Worm (Caenorhabditis elegans) whole organism, L2 larva: ENCODE measurements around the gene srw-117.
"Not testable (repeated sequence)": the region's sequence is repeated elsewhere in the genome, so short reads cannot be mapped to it uniquely, and the experiment has no call there.

ENCODE experiments used
- C34F6.9 ChIP-seq: fragments of 150-350 bp; optimal IDR thresholded peaks from 2 replicates; lab custom pipeline; 2014; ENCODE audit warnings: missing biosample characterization, missing genetic modification characterization
- F13H6.1 ChIP-seq: sonication (generic microtip); optimal IDR thresholded peaks from 2 replicates; lab custom pipeline; 2016; ENCODE audit warnings: missing genetic modification characterization, missing compliant biosample characterization
- R02D3.7 ChIP-seq: fragments of 150-350 bp; optimal IDR thresholded peaks from 2 replicates; lab custom pipeline; 2014; ENCODE audit warnings: missing biosample characterization, missing genetic modification characterization
- Y55F3AM.14 ChIP-seq: fragments of 200-800 bp; sonication (Bioruptor generic); optimal IDR thresholded peaks from 2 replicates; lab custom pipeline; 2018; ENCODE audit warnings: mild to moderate bottlenecking, missing genetic modification characterization, missing compliant biosample characterization
- ZK546.5 ChIP-seq: sonication (generic microtip); optimal IDR thresholded peaks from 2 replicates; lab custom pipeline; 2017; ENCODE audit warnings: missing biosample characterization, missing genetic modification characterization
- alr-1 ChIP-seq: fragments of 150-350 bp; optimal IDR thresholded peaks from 2 replicates; lab custom pipeline; 2014; ENCODE audit warnings: missing biosample characterization, missing genetic modification characterization
- aly-2 ChIP-seq: fragments of 150-350 bp; optimal IDR thresholded peaks from 2 replicates; lab custom pipeline; 2014; ENCODE audit warnings: missing biosample characterization, missing genetic modification characterization
- ama-1 ChIP-seq: fragments of 150-350 bp; optimal IDR thresholded peaks from 2 replicates; lab custom pipeline; 2018; ENCODE audit warnings: inconsistent platforms
- blmp-1 ChIP-seq: sonication (generic microtip); optimal IDR thresholded peaks from 2 replicates; lab custom pipeline; 2017; ENCODE audit warnings: missing genetic modification characterization, mild to moderate bottlenecking, missing compliant biosample characterization, antibody characterized with exemption, moderate library complexity; ENCODE audit not compliant: insufficient read depth
- ceh-82 ChIP-seq: fragments of 150-350 bp; optimal IDR thresholded peaks from 2 replicates; lab custom pipeline; 2014; ENCODE audit warnings: missing biosample characterization, missing genetic modification characterization
- crh-2 ChIP-seq: sonication (generic microtip); optimal IDR thresholded peaks from 2 replicates; lab custom pipeline; 2017; ENCODE audit warnings: missing biosample characterization, missing genetic modification characterization
- elt-1 ChIP-seq: fragments of 150-350 bp; optimal IDR thresholded peaks from 2 replicates; lab custom pipeline; 2014; ENCODE audit warnings: missing biosample characterization, missing genetic modification characterization
- elt-3 ChIP-seq: sonication (generic microtip); optimal IDR thresholded peaks from 2 replicates; lab custom pipeline; 2017; ENCODE audit warnings: missing biosample characterization, missing genetic modification characterization
- fos-1 ChIP-seq: fragments of 150-350 bp; optimal IDR thresholded peaks from 2 replicates; lab custom pipeline; 2014; ENCODE audit warnings: missing biosample characterization, missing genetic modification characterization
- gmeb-1 ChIP-seq: fragments of 150-350 bp; optimal IDR thresholded peaks from 2 replicates; lab custom pipeline; 2014; ENCODE audit warnings: missing biosample characterization, missing genetic modification characterization
- lin-11 ChIP-seq: fragments of 150-350 bp; sonication (generic microtip); optimal IDR thresholded peaks from 2 replicates; lab custom pipeline; 2014; ENCODE audit warnings: missing biosample characterization, missing genetic modification characterization, inconsistent platforms, mixed read lengths
- lin-13 ChIP-seq: fragments of 150-350 bp; optimal IDR thresholded peaks from 2 replicates; lab custom pipeline; 2014; ENCODE audit warnings: missing biosample characterization, missing genetic modification reagents, missing genetic modification characterization
- lin-39 ChIP-seq: fragments of 150-350 bp; optimal IDR thresholded peaks from 2 replicates; lab custom pipeline; 2014; ENCODE audit warnings: missing biosample characterization, missing genetic modification reagents, missing genetic modification characterization
- mab-5 ChIP-seq: fragments of 150-350 bp; optimal IDR thresholded peaks from 2 replicates; lab custom pipeline; 2014; ENCODE audit warnings: missing biosample characterization, missing genetic modification characterization
- mbf-1 ChIP-seq: sonication (generic microtip); optimal IDR thresholded peaks from 2 replicates; lab custom pipeline; 2017; ENCODE audit warnings: missing biosample characterization, missing genetic modification characterization
- mdl-1 ChIP-seq, 2 experiments: fragments of 150-350 bp in 1 of 2; sonication (generic microtip) in 1 of 2; optimal IDR thresholded peaks; 2 replicates each; lab custom pipeline; 2017; ENCODE audit warnings: missing biosample characterization in 2 of 2, missing genetic modification characterization in 2 of 2
- nhr-11 ChIP-seq: fragments of 150-350 bp; optimal IDR thresholded peaks from 2 replicates; lab custom pipeline; 2014; ENCODE audit warnings: missing biosample characterization, missing genetic modification characterization
- nhr-12 ChIP-seq: fragments of 150-350 bp; optimal IDR thresholded peaks from 2 replicates; lab custom pipeline; 2014; ENCODE audit warnings: missing biosample characterization, missing genetic modification characterization
- nhr-129 ChIP-seq: fragments of 150-350 bp; optimal IDR thresholded peaks from 2 replicates; lab custom pipeline; 2014; ENCODE audit warnings: missing biosample characterization, missing genetic modification characterization
- nhr-21 ChIP-seq: fragments of 150-350 bp; optimal IDR thresholded peaks from 2 replicates; lab custom pipeline; 2014; ENCODE audit warnings: missing biosample characterization, missing genetic modification characterization
- nhr-23 ChIP-seq: fragments of 150-350 bp; optimal IDR thresholded peaks from 2 replicates; lab custom pipeline; 2014; ENCODE audit warnings: missing biosample characterization, missing genetic modification reagents, missing genetic modification characterization
- nhr-237 ChIP-seq: fragments of 150-350 bp; optimal IDR thresholded peaks from 2 replicates; lab custom pipeline; 2014; ENCODE audit warnings: missing biosample characterization, missing genetic modification characterization
- nhr-25 ChIP-seq: fragments of 150-350 bp; sonication (generic microtip); optimal IDR thresholded peaks from 3 replicates; lab custom pipeline; 2014; ENCODE audit warnings: missing biosample characterization, missing genetic modification characterization
- nhr-6 ChIP-seq: fragments of 150-350 bp; optimal IDR thresholded peaks from 2 replicates; lab custom pipeline; 2014; ENCODE audit warnings: missing biosample characterization, missing genetic modification characterization
- nhr-77 ChIP-seq: fragments of 150-350 bp; optimal IDR thresholded peaks from 2 replicates; lab custom pipeline; 2014; ENCODE audit warnings: missing biosample characterization, missing genetic modification characterization
- sem-4 ChIP-seq: fragments of 150-350 bp; optimal IDR thresholded peaks from 2 replicates; lab custom pipeline; 2014; ENCODE audit warnings: missing biosample characterization, missing genetic modification reagents, missing genetic modification characterization
- skn-1 ChIP-seq: sonication (generic microtip); optimal IDR thresholded peaks from 2 replicates; lab custom pipeline; 2017; ENCODE audit warnings: missing biosample characterization, missing genetic modification characterization
- sma-9 ChIP-seq, 2 experiments: fragments of 150-350 bp in 1 of 2; sonication (generic microtip) in 1 of 2; optimal IDR thresholded peaks; 2 replicates each; lab custom pipeline; 2014 to 2016; ENCODE audit warnings: missing genetic modification characterization in 2 of 2, mild to moderate bottlenecking in 1 of 2, missing biosample characterization in 1 of 2, missing compliant biosample characterization in 1 of 2, missing genetic modification reagents in 1 of 2, moderate library complexity in 1 of 2
- snpc-4 ChIP-seq: fragments of 150-350 bp; optimal IDR thresholded peaks from 2 replicates; lab custom pipeline; 2014; ENCODE audit warnings: missing biosample characterization, missing genetic modification characterization
- unc-39 ChIP-seq: fragments of 150-350 bp; optimal IDR thresholded peaks from 2 replicates; lab custom pipeline; 2014; ENCODE audit warnings: missing biosample characterization, missing genetic modification characterization
- unc-55 ChIP-seq: fragments of 150-350 bp; sonication (generic microtip); optimal IDR thresholded peaks from 3 replicates; lab custom pipeline; 2014; ENCODE audit warnings: missing biosample characterization, missing genetic modification reagents, missing genetic modification characterization
- unc-62 ChIP-seq: fragments of 150-350 bp; optimal IDR thresholded peaks from 2 replicates; lab custom pipeline; 2014; ENCODE audit warnings: missing biosample characterization, missing genetic modification reagents, missing genetic modification characterization
- ztf-1 ChIP-seq: fragments of 200-800 bp; sonication (Bioruptor generic); conservative IDR thresholded peaks from 2 replicates; pipeline ENCODE4 v1.3.6; 2022; ENCODE audit warnings: missing genetic modification characterization, missing compliant biosample characterization
- ztf-11 ChIP-seq: sonication (generic microtip); optimal IDR thresholded peaks from 2 replicates; lab custom pipeline; 2017; ENCODE audit warnings: missing biosample characterization, missing genetic modification characterization
- ztf-4 ChIP-seq: fragments of 150-350 bp; optimal IDR thresholded peaks from 2 replicates; lab custom pipeline; 2014; ENCODE audit warnings: missing biosample characterization, missing genetic modification characterization

Gene srw-117

DNA sequence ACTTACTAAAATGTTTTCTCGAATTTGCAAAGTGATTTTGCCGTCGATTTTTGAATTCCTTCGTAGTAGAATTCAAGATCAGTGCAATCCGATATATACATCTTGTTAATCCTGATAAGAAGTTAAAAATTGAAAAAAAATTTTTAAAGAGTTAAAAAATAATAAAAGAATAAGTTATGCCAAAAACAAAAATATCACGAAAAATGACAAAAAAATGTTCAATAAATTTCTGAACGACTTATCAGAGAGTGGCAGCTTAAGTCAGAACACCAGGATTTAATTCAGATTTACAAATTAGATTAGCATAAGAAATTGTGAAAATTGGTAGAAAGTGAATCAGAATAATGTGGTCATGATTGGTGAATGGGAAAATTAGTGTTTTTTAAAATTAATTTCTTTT, 31.1 kb downstream of the srw-117 start, which contains the start of gene srw-122:
TSS of gene srw-122 (minus strand) at position 101 of the 400 bp plus-strand sequence.
- TF ChIP-seq nhr-12 (tag; lab: Kevin White, UChicago); fos-1 (tag; lab: Kevin White, UChicago); mdl-1 (tag; optimal IDR thresholded peaks at IDR 0.05; lab: Kevin White, UChicago): not testable (repeated sequence)

DNA sequence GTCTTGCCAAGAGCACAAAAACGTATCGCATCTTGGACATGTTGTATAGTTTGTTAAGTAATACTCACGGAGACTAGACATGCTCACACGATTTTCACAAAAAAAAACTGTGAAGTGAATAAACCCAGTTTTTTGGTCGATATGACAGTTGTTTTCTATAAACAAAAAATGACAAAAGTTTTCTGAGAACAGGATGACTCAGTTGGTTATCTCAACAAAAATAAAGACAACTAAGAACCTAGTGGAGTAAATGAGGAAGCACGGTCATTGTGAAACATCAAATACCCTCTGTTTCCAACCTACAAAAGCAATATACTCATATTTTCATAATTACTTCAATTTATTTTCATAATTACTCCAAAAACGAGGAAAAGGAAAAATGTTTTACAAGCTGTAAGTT, 37.6 kb downstream of the srw-117 start, which contains the start of gene srh-87:
TSS of gene srh-87 (minus strand) at position 101 of the 400 bp plus-strand sequence.
- TF ChIP-seq elt-1 (tag; lab: Kevin White, UChicago) (no peak), ztf-4 (tag; lab: Kevin White, UChicago) (no peak), ZK546.5 (tag; lab: Kevin White, UChicago) (no peak), snpc-4 (tag; lab: Kevin White, UChicago) (no peak)

DNA sequence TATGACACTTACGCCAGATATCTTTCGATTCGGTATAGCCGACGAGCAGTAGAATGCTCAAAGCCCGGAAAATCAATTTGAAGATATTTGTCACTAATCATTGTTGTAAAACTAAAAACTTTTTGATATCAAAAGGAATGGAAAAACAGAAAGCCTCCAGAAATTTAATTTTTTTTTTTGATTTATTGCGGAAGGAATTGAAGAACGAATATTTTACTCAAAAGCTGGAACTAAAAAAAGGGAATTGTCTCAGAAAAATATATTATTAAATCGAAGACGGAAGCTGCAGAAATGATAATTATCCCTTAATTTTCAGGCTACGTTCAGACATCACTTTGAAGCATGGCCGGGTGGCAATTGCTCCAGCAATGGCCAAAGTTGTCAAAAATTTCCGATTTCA, 39.4 kb downstream of the srw-117 start, which contains the start of gene srw-137:
TSS of gene srw-137 (minus strand) at position 101 of the 400 bp plus-strand sequence.
- TF ChIP-seq ztf-11 (tag; lab: Kevin White, UChicago) (no peak), mab-5 (no peak), crh-2 (tag; lab: Kevin White, UChicago) (no peak), nhr-21 (no peak), nhr-25 (no peak), skn-1 (tag; lab: Kevin White, UChicago) (no peak), sem-4 (tag; lab: Kevin White, UChicago) (no peak), ztf-4 (tag; lab: Kevin White, UChicago) (no peak), ceh-82 (tag; lab: Kevin White, UChicago) (no peak), mdl-1 (tag; optimal IDR thresholded peaks at IDR 0.05; lab: Kevin White, UChicago) (no peak), nhr-77 (no peak), nhr-6 (tag; lab: Kevin White, UChicago) (no peak), nhr-129 (no peak), C34F6.9 (no peak), blmp-1 (no peak), mbf-1 (tag; lab: Kevin White, UChicago) (no peak), nhr-237 (tag; lab: Kevin White, UChicago) (no peak), lin-13 (GFP tag; lab: Kevin White, UChicago) (no peak), lin-39 (no peak)

DNA sequence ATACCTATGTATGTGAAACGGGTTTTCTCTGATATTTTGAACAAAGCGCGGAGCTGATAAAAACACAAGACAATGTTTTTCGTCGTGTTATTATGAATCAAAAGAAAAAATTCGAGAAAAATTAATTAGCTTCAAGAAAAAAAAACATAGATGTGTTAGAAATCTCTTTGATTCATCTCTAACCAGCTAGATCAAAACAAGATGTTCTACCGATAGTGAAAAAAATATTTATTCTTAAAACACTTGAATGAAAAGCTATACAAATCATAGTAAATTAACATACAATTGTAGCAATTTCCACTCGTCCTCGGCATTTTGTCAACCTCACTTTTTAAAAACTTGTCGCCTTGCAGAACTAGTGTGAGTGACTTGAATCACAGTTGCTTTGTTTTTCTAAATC, 41.0 kb downstream of the srw-117 start:
- TF ChIP-seq lin-13 (GFP tag; lab: Kevin White, UChicago) (no peak), mab-5 (no peak), C34F6.9 (no peak), alr-1 (tag; lab: Kevin White, UChicago) (no peak), gmeb-1 (tag; lab: Kevin White, UChicago) (no peak), unc-55 (GFP tag; lab: Kevin White, UChicago) (no peak), unc-62 (GFP tag; lab: Kevin White, UChicago) (no peak), nhr-12 (tag; lab: Kevin White, UChicago) (no peak), ceh-82 (tag; lab: Kevin White, UChicago) (no peak), R02D3.7 (tag; lab: Kevin White, UChicago) (no peak), nhr-77 (no peak), mdl-1 (tag; optimal IDR thresholded peaks at IDR 0.05; lab: Kevin White, UChicago) (no peak), nhr-25 (no peak), unc-39 (tag; lab: Kevin White, UChicago) (no peak), nhr-21 (no peak), elt-3 (tag; lab: Kevin White, UChicago) (no peak), ama-1 (lab: Kevin White, UChicago) (no peak), F13H6.1 (no peak), lin-11 (no peak)

DNA sequence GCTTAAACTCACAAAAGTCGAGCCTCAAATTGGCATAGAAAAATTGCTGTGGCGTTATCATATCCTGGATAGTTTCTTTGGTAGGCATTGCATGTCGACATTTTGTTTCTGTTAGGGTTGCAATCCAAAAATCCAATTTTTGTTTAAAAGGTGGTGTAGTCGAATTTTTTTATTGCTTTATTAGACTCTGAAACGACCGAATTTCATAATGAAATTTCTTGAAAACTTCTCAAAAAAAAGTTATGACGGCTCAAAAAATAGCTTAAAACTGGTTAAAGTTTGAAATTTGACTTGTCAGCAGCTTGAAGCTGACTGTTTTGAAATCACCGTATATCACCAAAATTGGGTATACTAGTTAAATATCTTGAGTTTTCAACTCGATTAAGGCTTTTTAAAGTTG, 41.8 kb downstream of the srw-117 start, which contains the start of gene srw-143:
TSS of gene srw-143 (minus strand) at position 101 of the 400 bp plus-strand sequence.
- TF ChIP-seq ama-1 (lab: Kevin White, UChicago) (no peak), mbf-1 (tag; lab: Kevin White, UChicago) (no peak)

DNA sequence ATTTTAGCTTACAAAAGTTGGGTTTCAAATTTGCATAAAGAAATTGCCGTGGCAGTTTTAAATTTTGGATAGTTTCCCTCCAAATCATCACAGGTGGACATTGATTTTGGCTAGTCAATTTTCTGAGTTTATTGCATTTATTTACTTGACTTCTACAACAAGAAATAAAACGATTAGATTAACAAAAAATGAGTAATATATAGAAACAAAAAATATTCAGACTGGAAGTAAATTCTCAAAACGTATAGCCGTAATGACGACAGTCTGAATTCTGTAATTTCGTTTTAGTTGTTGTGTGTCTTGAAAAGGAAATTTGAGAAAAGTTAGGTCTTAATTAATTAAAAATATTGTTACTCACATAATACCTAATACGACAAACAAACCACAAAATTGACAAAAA, 44.8 kb downstream of the srw-117 start, which contains the start of gene srw-141:
TSS of gene srw-141 (minus strand) at position 101 of the 400 bp plus-strand sequence.
- TF ChIP-seq unc-39 (tag; lab: Kevin White, UChicago), result no peak
- no peak for TF ChIP-seq sem-4 (tag; lab: Kevin White, UChicago)
- TF ChIP-seq mab-5, result no peak
- no peak for TF ChIP-seq R02D3.7 (tag; lab: Kevin White, UChicago)
- no peak for TF ChIP-seq ztf-4 (tag; lab: Kevin White, UChicago)
- TF ChIP-seq crh-2 (tag; lab: Kevin White, UChicago), result no peak
- TF ChIP-seq ztf-1, result no peak
- TF ChIP-seq aly-2 (tag; lab: Kevin White, UChicago), result no peak
- no peak for TF ChIP-seq blmp-1
- no peak for TF ChIP-seq lin-39
- no peak for TF ChIP-seq mbf-1 (tag; lab: Kevin White, UChicago)
- TF ChIP-seq lin-13 (GFP tag; lab: Kevin White, UChicago), result no peak
- no peak for TF ChIP-seq sma-9 (GFP tag; optimal IDR thresholded peaks at IDR 0.05; lab: Kevin White, UChicago)
- no peak for TF ChIP-seq sma-9 (tag; optimal IDR thresholded peaks at IDR 0.05; lab: Kevin White, UChicago)
- TF ChIP-seq Y55F3AM.14 (GFP tag; lab: Kevin White, UChicago), result no peak
- TF ChIP-seq nhr-23 (tag; lab: Kevin White, UChicago), result no peak
- no peak for TF ChIP-seq ZK546.5 (tag; lab: Kevin White, UChicago)
- TF ChIP-seq nhr-11, result no peak
- no peak for TF ChIP-seq nhr-12 (tag; lab: Kevin White, UChicago)
